Worm (Caenorhabditis elegans) whole organism, L1 larva: ENCODE measurements around the gene sqv-4.

Experiments used
- C04F5.9 ChIP-seq: sonication (generic microtip); optimal IDR thresholded peaks from 2 replicates; lab custom pipeline; 2016; ENCODE audit warnings: missing genetic modification characterization, missing compliant biosample characterization
- ama-1 ChIP-seq: fragments of 150-350 bp; optimal IDR thresholded peaks from 2 replicates; lab custom pipeline; 2014
- fkh-10 ChIP-seq: sonication (generic microtip); optimal IDR thresholded peaks from 2 replicates; lab custom pipeline; 2017; ENCODE audit warnings: missing biosample characterization, missing genetic modification reagents, missing genetic modification characterization
- lin-15B ChIP-seq: fragments of 150-350 bp; sonication (generic microtip); optimal IDR thresholded peaks from 3 replicates; lab custom pipeline; 2014; ENCODE audit warnings: missing biosample characterization, missing genetic modification characterization
- nhr-11 ChIP-seq: fragments of 150-350 bp; optimal IDR thresholded peaks from 2 replicates; lab custom pipeline; 2014; ENCODE audit warnings: missing biosample characterization, missing genetic modification characterization
- nhr-20 ChIP-seq: sonication (generic microtip); optimal IDR thresholded peaks from 2 replicates; lab custom pipeline; 2016; ENCODE audit warnings: mild to moderate bottlenecking, missing genetic modification characterization, missing compliant biosample characterization
- nhr-77 ChIP-seq: fragments of 150-350 bp; optimal IDR thresholded peaks from 2 replicates; lab custom pipeline; 2014; ENCODE audit warnings: missing biosample characterization, missing genetic modification characterization
- nhr-90 ChIP-seq: sonication (generic microtip); optimal IDR thresholded peaks from 2 replicates; lab custom pipeline; 2016; ENCODE audit warnings: mild to moderate bottlenecking, missing genetic modification characterization, missing compliant biosample characterization; ENCODE audit not compliant: poor library complexity
- snpc-4 ChIP-seq: fragments of 150-350 bp; optimal IDR thresholded peaks from 2 replicates; lab custom pipeline; 2014; ENCODE audit warnings: missing biosample characterization, missing genetic modification characterization
- sptf-1 ChIP-seq: fragments of 150-350 bp; optimal IDR thresholded peaks from 2 replicates; lab custom pipeline; 2014; ENCODE audit warnings: missing biosample characterization, missing genetic modification characterization
- tlp-1 ChIP-seq: fragments of 150-350 bp; optimal IDR thresholded peaks from 2 replicates; lab custom pipeline; 2014; ENCODE audit warnings: missing biosample characterization, missing genetic modification characterization
- unc-62 ChIP-seq: fragments of 150-350 bp; optimal IDR thresholded peaks from 2 replicates; lab custom pipeline; 2014; ENCODE audit warnings: missing biosample characterization, missing genetic modification reagents, missing genetic modification characterization

ce11 chrV:10659343-10659742, 1.9 kb downstream of the sqv-4 start:
- TF ChIP-seq fkh-10 (GFP tag; lab: Kevin White, UChicago) (no peak), unc-62 (GFP tag; lab: Kevin White, UChicago) (no peak), nhr-11 (tag; lab: Kevin White, UChicago) (no peak), snpc-4 (tag; lab: Kevin White, UChicago) (no peak), ama-1 (no peak), lin-15B (tag; lab: Kevin White, UChicago) (no peak), nhr-90 (no peak), sptf-1 (no peak), nhr-77 (tag; lab: Kevin White, UChicago) (no peak), tlp-1 (tag; lab: Kevin White, UChicago) (no peak), C04F5.9 (tag; lab: Kevin White, UChicago) (no peak), nhr-20 (tag; lab: Kevin White, UChicago) (no peak)
